Fruit fly (Drosophila melanogaster) whole organism, embryonic: ENCODE data around the gene CG10866.
A peak's percentile ranks its signal among the peaks of the same experiment; 100 is the strongest.

ENCODE experiments used
- CG10147 ChIP-seq: fragments of 200-800 bp; sonication (Bioruptor generic); optimal IDR thresholded peaks from 2 replicates; lab custom pipeline; 2019; ENCODE audit warnings: missing biosample characterization, mild to moderate bottlenecking, missing genetic modification characterization, moderate library complexity
- CG10267 ChIP-seq: fragments of 200-800 bp; sonication (Bioruptor generic); optimal IDR thresholded peaks from 2 replicates; lab custom pipeline; 2018; ENCODE audit warnings: missing biosample characterization, mild to moderate bottlenecking, missing genetic modification characterization, moderate library complexity
- CG10462 ChIP-seq: fragments of 200-800 bp; sonication (Bioruptor generic); optimal IDR thresholded peaks from 2 replicates; lab custom pipeline; 2016; ENCODE audit warnings: missing biosample characterization, missing genetic modification characterization
- CG10565 ChIP-seq: fragments of 200-800 bp; sonication (Bioruptor generic); optimal IDR thresholded peaks from 3 replicates; lab custom pipeline; 2016; ENCODE audit warnings: missing biosample characterization, mild to moderate bottlenecking, missing genetic modification characterization
- CG12071 ChIP-seq: fragments of 200-800 bp; sonication (Bioruptor generic); optimal IDR thresholded peaks from 3 replicates; lab custom pipeline; 2018; ENCODE audit warnings: missing biosample characterization, mild to moderate bottlenecking, missing genetic modification characterization
- CG12659 ChIP-seq: fragments of 200-800 bp; sonication (Bioruptor generic); optimal IDR thresholded peaks from 3 replicates; lab custom pipeline; 2017; ENCODE audit warnings: mild to moderate bottlenecking, missing biosample characterization, missing genetic modification reagents, missing genetic modification characterization
- CG13894 ChIP-seq: fragments of 200-800 bp; sonication (Bioruptor generic); optimal IDR thresholded peaks from 3 replicates; lab custom pipeline; 2018; ENCODE audit warnings: missing biosample characterization, mild to moderate bottlenecking, missing genetic modification characterization, moderate library complexity
- CG14050 ChIP-seq: fragments of 200-800 bp; sonication (Bioruptor generic); IDR thresholded peaks from 3 replicates; pipeline ENCODE4 v1.3.6; 2022; ENCODE audit warnings: missing biosample characterization, missing genetic modification characterization
- CG15601 ChIP-seq: fragments of 200-800 bp; sonication (Bioruptor generic); optimal IDR thresholded peaks from 3 replicates; lab custom pipeline; 2019; ENCODE audit warnings: missing biosample characterization, mild to moderate bottlenecking, missing genetic modification characterization, moderate library complexity
- CG1603 ChIP-seq: fragments of 200-800 bp; sonication (Bioruptor generic); optimal IDR thresholded peaks from 2 replicates; lab custom pipeline; 2019; ENCODE audit warnings: missing biosample characterization, mild to moderate bottlenecking, missing genetic modification characterization, moderate library complexity
- CG17829 ChIP-seq: fragments of 200-800 bp; optimal IDR thresholded peaks from 2 replicates; lab custom pipeline; 2019; ENCODE audit warnings: missing biosample characterization, mild to moderate bottlenecking, missing genetic modification characterization, moderate library complexity
- CG18599 ChIP-seq: fragments of 200-800 bp; sonication (Bioruptor generic); optimal IDR thresholded peaks from 3 replicates; lab custom pipeline; 2017; ENCODE audit warnings: missing biosample characterization, missing genetic modification characterization, mild to moderate bottlenecking, moderate library complexity, missing genetic modification reagents
- CG2202 ChIP-seq: fragments of 200-800 bp; sonication (Bioruptor generic); optimal IDR thresholded peaks from 2 replicates; lab custom pipeline; 2018; ENCODE audit warnings: missing biosample characterization, mild to moderate bottlenecking, missing genetic modification characterization
- CG30403 ChIP-seq: fragments of 200-800 bp; sonication (Bioruptor generic); optimal IDR thresholded peaks from 3 replicates; lab custom pipeline; 2016; ENCODE audit warnings: missing biosample characterization, missing genetic modification characterization
- CG3065 ChIP-seq: fragments of 200-800 bp; sonication (Bioruptor generic); optimal IDR thresholded peaks from 2 replicates; lab custom pipeline; 2016; ENCODE audit warnings: missing biosample characterization, missing genetic modification characterization
- CG3163 ChIP-seq: fragments of 200-800 bp; sonication (Bioruptor generic); optimal IDR thresholded peaks from 3 replicates; lab custom pipeline; 2016; ENCODE audit warnings: missing biosample characterization, missing genetic modification characterization
- CG34376 ChIP-seq: fragments of 200-800 bp; sonication (Bioruptor generic); optimal IDR thresholded peaks from 2 replicates; lab custom pipeline; 2018; ENCODE audit warnings: missing biosample characterization, mild to moderate bottlenecking, missing genetic modification characterization
- CG3726 ChIP-seq: fragments of 200-800 bp; sonication (Bioruptor generic); IDR thresholded peaks from 3 replicates; pipeline ENCODE4, ENCODE4 v1.3.6; 2022; ENCODE audit warnings: missing biosample characterization, missing genetic modification characterization
- CG8290 ChIP-seq, 3 experiments: fragments of 200-800 bp; sonication (Bioruptor generic); optimal IDR thresholded peaks; 2 replicates each; lab custom pipeline; 2016 to 2019; ENCODE audit warnings: missing biosample characterization in 3 of 3, missing genetic modification characterization in 3 of 3, mild to moderate bottlenecking in 2 of 3, moderate library complexity in 1 of 3
- CHES-1-like ChIP-seq: fragments of 200-800 bp; sonication (Bioruptor generic); optimal IDR thresholded peaks from 2 replicates; lab custom pipeline; 2016; ENCODE audit warnings: missing biosample characterization, missing genetic modification characterization
- Camta ChIP-seq: fragments of 200-800 bp; sonication (Bioruptor generic); optimal IDR thresholded peaks from 2 replicates; lab custom pipeline; 2016; ENCODE audit warnings: missing biosample characterization, missing genetic modification characterization
- Dbx ChIP-seq: fragments of 200-800 bp; sonication (Bioruptor generic); IDR thresholded peaks from 3 replicates; pipeline ENCODE4 v1.3.6; 2022; ENCODE audit warnings: missing biosample characterization, missing genetic modification characterization
- GATAe ChIP-seq: fragments of 200-800 bp; sonication (Bioruptor generic); conservative IDR thresholded peaks from 2 replicates; pipeline ENCODE4 v1.3.6; 2022; ENCODE audit warnings: missing biosample characterization, missing genetic modification characterization
- Gsc ChIP-seq: fragments of 200-800 bp; sonication (Bioruptor generic); IDR thresholded peaks from 2 replicates; pipeline ENCODE4 v1.3.6; 2022; ENCODE audit warnings: missing biosample characterization, missing genetic modification characterization
- HLH54F ChIP-seq: fragments of 200-800 bp; sonication (Bioruptor generic); optimal IDR thresholded peaks from 3 replicates; lab custom pipeline; 2016; ENCODE audit warnings: missing biosample characterization, missing genetic modification characterization
- HmgZ ChIP-seq: fragments of 200-800 bp; sonication (Bioruptor generic); optimal IDR thresholded peaks from 2 replicates; lab custom pipeline; 2018; ENCODE audit warnings: missing biosample characterization, mild to moderate bottlenecking, missing genetic modification characterization
- Jarid2 ChIP-seq: fragments of 200-800 bp; sonication (Bioruptor generic); optimal IDR thresholded peaks from 3 replicates; lab custom pipeline; 2017; ENCODE audit warnings: mild to moderate bottlenecking, missing biosample characterization, missing genetic modification reagents, missing genetic modification characterization
- Med ChIP-seq: fragments of 200-800 bp; sonication (Bioruptor generic); peaks from one replicate; lab custom pipeline; 2016; ENCODE audit warnings: missing biosample characterization, missing genetic modification characterization, mild to moderate bottlenecking, inconsistent platforms, moderate library complexity
- NFAT ChIP-seq: fragments of 200-800 bp; sonication (Bioruptor generic); IDR thresholded peaks from 2 replicates; pipeline ENCODE4 v1.3.6; 2022; ENCODE audit warnings: missing biosample characterization, missing genetic modification characterization
- Nf-YB ChIP-seq: fragments of 200-800 bp; sonication (Bioruptor generic); optimal IDR thresholded peaks from 3 replicates; lab custom pipeline; 2019; ENCODE audit warnings: missing biosample characterization, mild to moderate bottlenecking, missing genetic modification characterization, moderate library complexity
- Nf-YC ChIP-seq: fragments of 200-800 bp; optimal IDR thresholded peaks from 3 replicates; lab custom pipeline; 2019; ENCODE audit warnings: missing biosample characterization, mild to moderate bottlenecking, missing genetic modification characterization, moderate library complexity
- Sin3A ChIP-seq: fragments of >200 bp; optimal IDR thresholded peaks from 2 replicates; lab custom pipeline; 2018
- Xrp1 ChIP-seq: fragments of 200-800 bp; sonication (Bioruptor generic); IDR thresholded peaks from 2 replicates; pipeline ENCODE4 v1.3.6; 2022; ENCODE audit warnings: missing biosample characterization, missing genetic modification characterization
- YL-1 ChIP-seq: fragments of 200-800 bp; sonication (Bioruptor generic); optimal IDR thresholded peaks from 3 replicates; lab custom pipeline; 2017; ENCODE audit warnings: missing biosample characterization, mild to moderate bottlenecking, missing genetic modification characterization
- cad ChIP-seq: fragments of >200 bp; optimal IDR thresholded peaks from 2 replicates; lab custom pipeline; 2017; ENCODE audit warnings: missing biosample characterization, missing genetic modification characterization
- chif ChIP-seq, 2 experiments: fragments of 200-800 bp; sonication (Bioruptor generic); optimal IDR thresholded peaks; 3 replicates each; lab custom pipeline; 2016; ENCODE audit warnings: missing biosample characterization in 2 of 2, missing genetic modification characterization in 2 of 2
- en ChIP-seq: fragments of 200-800 bp; sonication (Bioruptor generic); optimal IDR thresholded peaks from 2 replicates; lab custom pipeline; 2016; ENCODE audit warnings: missing biosample characterization, missing genetic modification characterization
- ftz-f1 ChIP-seq: fragments of 200-800 bp; sonication (Bioruptor generic); optimal IDR thresholded peaks from 2 replicates; lab custom pipeline; 2016; ENCODE audit warnings: missing biosample characterization, missing genetic modification characterization
- grn ChIP-seq: fragments of 200-800 bp; sonication (Bioruptor generic); optimal IDR thresholded peaks from 3 replicates; lab custom pipeline; 2017; ENCODE audit warnings: missing biosample characterization, missing genetic modification characterization
- hbn ChIP-seq: fragments of 200-800 bp; sonication (Bioruptor generic); IDR thresholded peaks from 2 replicates; pipeline ENCODE4 v1.3.6; 2022; ENCODE audit warnings: missing biosample characterization, missing genetic modification characterization; ENCODE audit not compliant: partially characterized antibody
- jigr1 ChIP-seq: fragments of 200-800 bp; sonication (Bioruptor generic); IDR thresholded peaks from 3 replicates; pipeline ENCODE4 v1.3.6; 2022; ENCODE audit warnings: missing biosample characterization, missing genetic modification characterization
- pzg ChIP-seq: fragments of 200-800 bp; sonication (Bioruptor generic); optimal IDR thresholded peaks from 3 replicates; lab custom pipeline; 2018; ENCODE audit warnings: missing biosample characterization, mild to moderate bottlenecking, missing genetic modification characterization, moderate library complexity
- ro ChIP-seq: fragments of 200-800 bp; sonication (Bioruptor generic); IDR thresholded peaks from 2 replicates; pipeline ENCODE4 v1.3.6; 2022; ENCODE audit warnings: missing biosample characterization, missing genetic modification characterization
- run ChIP-seq: fragments of 200-800 bp; sonication (Bioruptor generic); optimal IDR thresholded peaks from 3 replicates; lab custom pipeline; 2018; ENCODE audit warnings: missing biosample characterization, mild to moderate bottlenecking, missing genetic modification characterization
- sc ChIP-seq, 3 experiments: fragments of >200 bp in 2 of 3; fragments of 200-800 bp in 1 of 3; sonication (Bioruptor generic) in 1 of 3; optimal IDR thresholded peaks; 2 replicates in 2 of 3; 3 replicates in 1 of 3; lab custom pipeline; 2017; ENCODE audit warnings: mild to moderate bottlenecking in 1 of 3, missing biosample characterization in 1 of 3, missing genetic modification characterization in 1 of 3, missing genetic modification reagents in 1 of 3
- sens-2 ChIP-seq: fragments of 200-800 bp; sonication (Bioruptor generic); IDR thresholded peaks from 2 replicates; pipeline ENCODE4 v1.3.6; 2022; ENCODE audit warnings: missing biosample characterization, missing genetic modification characterization
- sna ChIP-seq: fragments of 200-800 bp; sonication (Bioruptor generic); IDR thresholded peaks from 2 replicates; pipeline ENCODE4 v1.3.6; 2022; ENCODE audit warnings: missing biosample characterization, missing genetic modification characterization; ENCODE audit not compliant: partially characterized antibody
- toy ChIP-seq: fragments of 200-800 bp; sonication (Bioruptor generic); IDR thresholded peaks from 2 replicates; pipeline ENCODE4 v1.3.6; 2022; ENCODE audit warnings: missing biosample characterization, missing genetic modification characterization
- vvl ChIP-seq: fragments of 200-800 bp; sonication (Bioruptor generic); IDR thresholded peaks from 2 replicates; pipeline ENCODE4 v1.3.6; 2022; ENCODE audit warnings: missing biosample characterization, missing genetic modification characterization

The CG10866 gene

DNA sequence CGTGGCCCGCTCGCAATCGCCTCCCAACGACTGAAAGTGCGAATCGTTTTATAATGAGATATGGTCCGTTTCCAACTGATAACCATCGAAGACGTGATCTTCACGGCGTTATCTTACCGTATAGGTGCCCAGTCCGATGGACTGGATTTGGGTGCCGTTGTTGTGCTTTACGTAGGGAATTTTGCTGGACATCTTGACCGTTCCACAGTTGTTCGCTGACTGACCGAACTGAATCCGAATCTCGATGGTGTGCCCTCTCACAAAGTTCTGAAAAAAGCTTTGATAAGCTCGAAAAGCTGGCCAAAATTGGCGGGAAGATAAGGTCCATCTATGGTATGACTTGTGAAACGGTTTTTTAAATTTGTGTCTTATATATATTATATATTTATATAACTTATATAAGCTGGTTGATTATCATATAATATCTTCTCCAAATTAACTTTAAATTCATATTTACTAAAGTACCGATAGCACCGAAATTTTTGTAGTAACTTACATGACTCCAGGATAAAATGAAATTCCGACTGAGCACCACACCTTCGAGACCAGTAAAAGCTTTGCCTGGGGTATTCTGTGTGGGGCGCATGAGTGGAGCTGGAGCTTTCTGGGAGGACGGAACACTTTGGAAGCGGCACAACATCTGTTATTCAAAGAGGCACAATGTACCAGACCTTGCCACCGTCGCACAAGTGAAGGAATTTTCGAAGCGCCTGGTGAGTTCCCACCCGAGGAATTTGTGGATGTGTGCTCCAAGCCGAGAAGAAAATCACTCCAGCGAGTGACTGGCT, 4.6 kb upstream of the CG10866 start, which contains the start of the genes CG10863 and CG14982 (continued):
- TF ChIP-seq GATAe (GFP tag; lab: Robert Waterston, UW), result 0 out of 2 replicates have a peak, but pooled peaks have one; percentile 14
- TF ChIP-seq CG13894 (tag; lab: Kevin White, UChicago), result peak; percentile 0
- no peak for TF ChIP-seq CG8290 (GFP tag; optimal IDR thresholded peaks at IDR 0.05; lab: Kevin White, UChicago)
- TF ChIP-seq CG8290 (tag; optimal IDR thresholded peaks at IDR 0.05; lab: Kevin White, UChicago), result peak in 1 of 2 experiments; percentile 66
- TF ChIP-seq Med (GFP tag; lab: Kevin White, UChicago), result peak; percentile 83
- TF ChIP-seq cad (GFP tag; lab: Kevin White, UChicago), result no peak
- no peak for TF ChIP-seq CG10147 (GFP tag; lab: Kevin White, UChicago)
- TF ChIP-seq vvl (GFP tag; lab: Robert Waterston, UW), result no peak
- TF ChIP-seq CG3726 (GFP tag; lab: Robert Waterston, UW), result 0 out of 3 replicates have a peak, but pooled peaks have one; percentile 9
- TF ChIP-seq grn, result peak; percentile 91
- no peak for TF ChIP-seq CG14050 (GFP tag; lab: Robert Waterston, UW)
- peak; percentile 1 for TF ChIP-seq CG12071 (GFP tag; lab: Kevin White, UChicago)
- TF ChIP-seq CG10565 (GFP tag; lab: Kevin White, UChicago), result no peak
- no peak for TF ChIP-seq ftz-f1 (GFP tag; lab: Kevin White, UChicago)
- no peak for TF ChIP-seq CG10462 (GFP tag; lab: Kevin White, UChicago)
- TF ChIP-seq Gsc, result no peak
- TF ChIP-seq CG15601, result no peak
- peak; percentile 83 for TF ChIP-seq CG34376 (GFP tag; lab: Kevin White, UChicago)
- no peak for TF ChIP-seq CG30403 (GFP tag; lab: Kevin White, UChicago)
- no peak for TF ChIP-seq jigr1 (GFP tag; lab: Robert Waterston, UW)
- TF ChIP-seq CG12659 (GFP tag; lab: Kevin White, UChicago), result peak; percentile 3
- no peak for TF ChIP-seq CG1603 (tag; lab: Kevin White, UChicago)
- no peak for TF ChIP-seq CHES-1-like
- TF ChIP-seq Nf-YC (tag; lab: Kevin White, UChicago), result peak; percentile 4
- no peak for TF ChIP-seq sc (optimal IDR thresholded peaks at IDR 0.05; lab: Kevin White, UChicago)
- no peak for TF ChIP-seq sc (GFP tag; optimal IDR thresholded peaks at IDR 0.05; lab: Kevin White, UChicago)
- TF ChIP-seq CG2202, result no peak
- TF ChIP-seq CG18599 (GFP tag; lab: Kevin White, UChicago), result peak; percentile 51
- no peak for TF ChIP-seq CG10267 (tag; lab: Kevin White, UChicago)
- no peak for TF ChIP-seq YL-1
- TF ChIP-seq Sin3A (lab: Kevin White, UChicago), result no peak
- no peak for TF ChIP-seq hbn (GFP tag; lab: Robert Waterston, UW)
- TF ChIP-seq Xrp1 (GFP tag; lab: Robert Waterston, UW), result no peak
- TF ChIP-seq chif (GFP tag; optimal IDR thresholded peaks at IDR 0.05; lab: Kevin White, UChicago), result no peak
- no peak for TF ChIP-seq sens-2
- no peak for TF ChIP-seq Nf-YB (GFP tag; lab: Kevin White, UChicago)
- no peak for TF ChIP-seq NFAT
- TF ChIP-seq Dbx (GFP tag; lab: Robert Waterston, UW), result peak; percentile 54; the same call in 1 of the 3 replicates
- TF ChIP-seq CG3065 (GFP tag; lab: Kevin White, UChicago), result no peak
- no peak for TF ChIP-seq toy (GFP tag; lab: Robert Waterston, UW)
- TF ChIP-seq pzg (GFP tag; lab: Kevin White, UChicago), result peak; percentile 20
- peak; percentile 78 for TF ChIP-seq Jarid2
- no peak for TF ChIP-seq HLH54F (GFP tag; lab: Kevin White, UChicago)
- TF ChIP-seq en (GFP tag; lab: Kevin White, UChicago), result no peak
- no peak for TF ChIP-seq sna (GFP tag; lab: Robert Waterston, UW)
- no peak for TF ChIP-seq run (tag; lab: Kevin White, UChicago)
- TF ChIP-seq HmgZ (tag; lab: Kevin White, UChicago), result peak; percentile 64
- no peak for TF ChIP-seq CG17829 (tag; lab: Kevin White, UChicago)
- no peak for TF ChIP-seq CG3163 (GFP tag; lab: Kevin White, UChicago)
- no peak for TF ChIP-seq Camta (GFP tag; lab: Kevin White, UChicago)
- TF ChIP-seq ro (GFP tag; lab: Robert Waterston, UW), result no peak
